Worm (Caenorhabditis elegans): Measurements from ENCODE around the gene Y116A8C.19.

Gene Y116A8C.19

ce11 chrIV:17045691-17046090, 6.2 kb upstream of the Y116A8C.19 start, which contains the start of gene clec-195:
Gene clec-195 (minus strand): TSS chrIV:17045791.
- TF ChIP-seq zip-11 (GFP tag; IDR thresholded peaks at IDR 0.05), result no peak
- TF ChIP-seq nhr-111 (GFP tag; optimal IDR thresholded peaks at IDR 0.05), result no peak
- no peak for TF ChIP-seq dpl-1 (GFP tag; optimal IDR thresholded peaks at IDR 0.05)
- TF ChIP-seq pha-4 (GFP tag; IDR thresholded peaks at IDR 0.05), result no peak
- no peak for TF ChIP-seq pha-4 (tag; optimal IDR thresholded peaks at IDR 0.05)
- TF ChIP-seq egl-27 (tag; optimal IDR thresholded peaks at IDR 0.05), result no peak
- no peak for TF ChIP-seq nhr-102 (tag; optimal IDR thresholded peaks at IDR 0.05)
- no peak for TF ChIP-seq F37D6.2 (tag; optimal IDR thresholded peaks at IDR 0.05)
- TF ChIP-seq arid-1 (GFP tag; conservative IDR thresholded peaks at IDR 0.05), result no peak

ce11 chrIV:17040618-17041017, 1.2 kb upstream of the Y116A8C.19 start, which contains the start of gene Y116A8C.20:
Gene Y116A8C.20 (plus strand): TSS chrIV:17040918.
- TF ChIP-seq tag-97 (GFP tag; IDR thresholded peaks at IDR 0.05) (no peak), R02D3.7 (tag; optimal IDR thresholded peaks at IDR 0.05) (no peak), nhr-76 (tag; optimal IDR thresholded peaks at IDR 0.05) (no peak), lir-3 (tag; optimal IDR thresholded peaks at IDR 0.05) (no peak), skn-1 (tag; optimal IDR thresholded peaks at IDR 0.05) (no peak), Y105C5A.15 (GFP tag; IDR thresholded peaks at IDR 0.05) (no peak), F44E2.7 (GFP tag; IDR thresholded peaks at IDR 0.05) (no peak), nhr-77 (tag; optimal IDR thresholded peaks at IDR 0.05) (no peak), lim-7 (GFP tag; IDR thresholded peaks at IDR 0.05) (no peak)

DNA sequence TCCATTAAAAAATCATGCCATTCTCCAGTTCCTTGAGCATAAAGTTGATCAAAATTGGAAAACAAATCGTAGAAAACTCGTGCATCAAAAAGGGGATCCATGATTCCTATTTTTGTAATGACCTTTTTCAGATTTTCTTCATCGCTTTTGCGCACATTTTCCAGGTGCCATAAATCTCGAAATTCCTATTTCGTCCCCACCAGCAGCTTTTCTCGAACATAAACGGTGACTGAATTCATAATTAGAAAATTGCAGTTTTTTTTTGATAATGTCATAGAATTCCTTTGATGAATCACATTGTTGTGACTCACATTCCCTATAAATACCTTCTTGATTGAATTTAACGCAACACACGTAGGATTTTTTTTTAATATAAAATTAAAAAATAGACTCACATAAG, 9.0 kb downstream of the Y116A8C.19 start, which contains the start of gene nhr-229:
Gene nhr-229, minus strand, starts transcription at position 101 of the 400 bp plus-strand sequence.
- TF ChIP-seq mep-1 (tag; optimal IDR thresholded peaks at IDR 0.05) (no peak), F10B5.3 (tag; optimal IDR thresholded peaks at IDR 0.05) (no peak), saeg-2 (GFP tag; IDR thresholded peaks at IDR 0.05) (no peak), zip-11 (GFP tag; IDR thresholded peaks at IDR 0.05) (no peak), ceh-28 (tag; optimal IDR thresholded peaks at IDR 0.05) (no peak)

DNA sequence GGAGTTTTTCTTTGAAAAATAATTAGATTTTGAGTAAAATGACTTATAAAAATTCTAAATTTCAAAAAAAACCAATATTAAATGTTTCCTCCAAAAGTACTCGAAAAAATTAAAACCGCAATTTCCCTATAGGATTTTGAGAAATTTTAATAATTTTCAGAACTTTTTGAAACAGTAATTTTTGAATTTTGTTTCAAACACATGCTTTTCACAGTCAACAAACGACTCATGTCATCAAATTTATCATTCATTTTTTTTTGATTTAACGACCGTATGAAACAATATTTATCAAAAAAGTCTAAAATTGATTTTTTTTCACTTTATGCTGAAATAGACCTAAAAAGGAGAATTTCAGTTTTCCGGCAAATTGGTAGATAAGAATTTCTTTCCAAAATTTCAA, 12.9 kb downstream of the Y116A8C.19 start:
- TF ChIP-seq nhr-48 (tag; optimal IDR thresholded peaks at IDR 0.05) (no peak), jun-1 (tag; optimal IDR thresholded peaks at IDR 0.05) (no peak), nhr-25 (tag; optimal IDR thresholded peaks at IDR 0.05; ENCODE audit: borderline replicate concordance, insufficient read depth) (no peak), snpc-1.2 (GFP tag; IDR thresholded peaks at IDR 0.05) (peak; percentile 72)

- TF ChIP-seq hlh-30 (tag; optimal IDR thresholded peaks at IDR 0.05; ENCODE audit: insufficient read depth), result no peak
- TF ChIP-seq snpc-4 (tag; optimal IDR thresholded peaks at IDR 0.05), result no peak
- no peak for TF ChIP-seq pqm-1 (tag; optimal IDR thresholded peaks at IDR 0.05)
- no peak for TF ChIP-seq saeg-2 (GFP tag; IDR thresholded peaks at IDR 0.05)
Observed at ce11 chrIV:17025017-17025416, 14.4 kb downstream of the Y116A8C.19 start, which contains the start of gene dct-13. Gene dct-13 (minus strand): TSS chrIV:17025117.

DNA sequence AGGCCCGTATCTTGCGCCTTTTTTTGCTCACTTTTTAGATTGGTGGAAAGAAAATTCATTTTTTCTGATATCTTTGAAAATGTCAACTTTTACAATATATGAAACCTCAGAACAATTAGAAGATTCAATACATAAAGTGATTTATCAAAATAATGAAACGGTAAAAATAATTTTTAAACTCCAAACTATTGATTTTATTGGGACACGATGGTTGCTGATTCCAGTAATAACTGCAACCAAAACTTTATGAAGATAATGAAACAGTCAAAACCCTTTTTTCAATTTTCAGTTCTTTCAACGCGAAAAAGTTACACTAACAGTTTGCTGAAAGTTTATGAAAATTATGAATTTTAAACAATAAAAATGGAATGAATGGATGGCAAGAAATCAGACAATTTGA, 18.4 kb downstream of the Y116A8C.19 start:
- TF ChIP-seq snpc-1.2 (GFP tag; IDR thresholded peaks at IDR 0.05) (peak; percentile 75), snpc-4 (tag; optimal IDR thresholded peaks at IDR 0.05) (no peak)

- TF ChIP-seq ztf-11 (tag; optimal IDR thresholded peaks at IDR 0.05) (no peak), set-16 (GFP tag; IDR thresholded peaks at IDR 0.05) (peak; percentile 71)
Observed at ce11 chrIV:17010274-17010673, 29.2 kb downstream of the Y116A8C.19 start.

All from whole organism, L4 larva.